Worm (Caenorhabditis elegans): ENCODE data around the gene W02G9.3.

W02G9.3 gene

DNA sequence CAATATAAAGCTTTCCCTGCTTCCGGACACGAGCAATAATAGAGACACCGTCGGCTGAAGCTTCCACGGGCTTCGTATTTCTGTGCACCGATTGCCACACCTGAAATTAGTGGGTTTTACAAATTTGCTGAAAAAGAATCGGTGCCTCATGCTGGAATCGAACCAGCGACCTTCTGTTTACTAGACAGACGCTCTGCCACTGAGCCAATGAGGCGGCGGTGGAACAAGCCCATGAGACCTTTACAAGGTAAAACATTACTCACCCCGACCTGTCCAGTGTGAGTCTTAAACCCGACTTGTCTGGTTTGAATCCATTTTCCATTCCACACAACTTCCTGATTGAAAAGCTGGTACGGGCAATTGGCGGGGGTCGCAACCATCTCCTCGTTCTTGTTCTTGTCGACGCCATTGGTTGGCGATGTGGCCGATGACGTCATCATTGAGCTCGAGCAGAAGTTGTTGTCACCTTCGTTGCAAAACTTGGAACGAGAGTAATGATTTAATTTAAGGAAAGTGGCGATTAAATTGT is 8.2 kb upstream of the W02G9.3 start, which contains the start of gene ndx-2 (continued):
- no peak for TF ChIP-seq tlf-1 (GFP tag; optimal IDR thresholded peaks at IDR 0.05)
- TF ChIP-seq ztf-22 (GFP tag; optimal IDR thresholded peaks at IDR 0.05): peak; percentile 35
- TF ChIP-seq Y53G8AR.9 (GFP tag; conservative IDR thresholded peaks at IDR 0.05): peak; percentile 61
- 0 out of 2 replicates have a peak, but pooled peaks have one; percentile 22 for TF ChIP-seq ceh-40 (GFP tag; IDR thresholded peaks at IDR 0.05)
- no peak for TF ChIP-seq hsf-1 (GFP tag; IDR thresholded peaks at IDR 0.05)
- no peak; the same call in 1 of the 2 replicates for TF ChIP-seq zfh-2 (GFP tag; conservative IDR thresholded peaks at IDR 0.05)
- TF ChIP-seq nfya-1 (tag; optimal IDR thresholded peaks at IDR 0.05; ENCODE audit: borderline replicate concordance, insufficient read depth): no peak
- TF ChIP-seq somi-1 (GFP tag; optimal IDR thresholded peaks at IDR 0.05): peak; percentile 1
- TF ChIP-seq bed-2 (GFP tag; IDR thresholded peaks at IDR 0.05): no peak
- TF ChIP-seq hlh-26 (GFP tag; conservative IDR thresholded peaks at IDR 0.05): no peak
- peak; percentile 68 for TF ChIP-seq mcd-1 (GFP tag; IDR thresholded peaks at IDR 0.05)
- no peak for TF ChIP-seq chd-7 (tag; optimal IDR thresholded peaks at IDR 0.05)
- TF ChIP-seq mxl-1 (tag; optimal IDR thresholded peaks at IDR 0.05): peak; percentile 84
- peak; percentile 55 for TF ChIP-seq attf-5 (GFP tag; optimal IDR thresholded peaks at IDR 0.05)
- peak; percentile 60; the same call in 1 of the 2 replicates for TF ChIP-seq attf-6 (GFP tag; IDR thresholded peaks at IDR 0.05)
- TF ChIP-seq dpff-1 (tag; optimal IDR thresholded peaks at IDR 0.05): no peak
- TF ChIP-seq lin-35 (GFP tag; optimal IDR thresholded peaks at IDR 0.05): peak in 1 of 3 experiments; percentile 24
- 0 out of 2 replicates have a peak, but pooled peaks have one; percentile 28 for TF ChIP-seq ceh-100 (GFP tag; IDR thresholded peaks at IDR 0.05)
- TF ChIP-seq F57A8.1 (GFP tag; optimal IDR thresholded peaks at IDR 0.05): peak; percentile 89
- TF ChIP-seq hrde-1 (tag; optimal IDR thresholded peaks at IDR 0.05; ENCODE audit: borderline replicate concordance): peak; percentile 3
- peak; percentile 58 for TF ChIP-seq lin-54 (GFP tag; optimal IDR thresholded peaks at IDR 0.05)
- peak; percentile 72 for TF ChIP-seq athp-1 (tag; optimal IDR thresholded peaks at IDR 0.05)
- TF ChIP-seq nhr-27 (tag; optimal IDR thresholded peaks at IDR 0.05): no peak
- TF ChIP-seq nhr-179 (tag; optimal IDR thresholded peaks at IDR 0.05): no peak
- TF ChIP-seq zim-3 (tag; optimal IDR thresholded peaks at IDR 0.05): no peak
- peak; percentile 17 for TF ChIP-seq ztf-26 (tag; optimal IDR thresholded peaks at IDR 0.05)
- TF ChIP-seq dox-1 (GFP tag; IDR thresholded peaks at IDR 0.05): peak; percentile 78
- TF ChIP-seq Y56A3A.18 (GFP tag; IDR thresholded peaks at IDR 0.05): 0 out of 2 replicates have a peak, but pooled peaks have one; percentile 49
- no peak for TF ChIP-seq cebp-2 (GFP tag; IDR thresholded peaks at IDR 0.05)
- TF ChIP-seq F33H1.4 (GFP tag; IDR thresholded peaks at IDR 0.05): peak; percentile 45
- TF ChIP-seq sptf-2 (GFP tag; optimal IDR thresholded peaks at IDR 0.05): peak; percentile 86
- no peak for TF ChIP-seq F37B4.10 (GFP tag; IDR thresholded peaks at IDR 0.05)
- TF ChIP-seq lin-40 (tag; optimal IDR thresholded peaks at IDR 0.05): no peak
- no peak for TF ChIP-seq ama-1 (optimal IDR thresholded peaks at IDR 0.05)
- peak in 1 of 2 experiments; percentile 83 for TF ChIP-seq ama-1 (GFP tag; optimal IDR thresholded peaks at IDR 0.05)
- TF ChIP-seq madf-6 (GFP tag; IDR thresholded peaks at IDR 0.05): peak; percentile 66
- peak; percentile 80 for TF ChIP-seq nhr-90 (tag; optimal IDR thresholded peaks at IDR 0.05)
- no peak for TF ChIP-seq attf-3 (GFP tag; conservative IDR thresholded peaks at IDR 0.05)
- no peak for TF ChIP-seq ztf-6 (GFP tag; IDR thresholded peaks at IDR 0.05)
- no peak for TF ChIP-seq C06A6.2 (GFP tag; conservative IDR thresholded peaks at IDR 0.05)
- TF ChIP-seq B0261.1 (tag; optimal IDR thresholded peaks at IDR 0.05): peak; percentile 76
- TF ChIP-seq hmg-1.2 (GFP tag; IDR thresholded peaks at IDR 0.05): peak; percentile 61
- TF ChIP-seq rpc-1 (optimal IDR thresholded peaks at IDR 0.05): peak; percentile 66
- peak; percentile 81 for TF ChIP-seq rpc-1 (tag; optimal IDR thresholded peaks at IDR 0.05)
- no peak for TF ChIP-seq F39B2.1 (GFP tag; IDR thresholded peaks at IDR 0.05)
- peak; percentile 21 for TF ChIP-seq madf-10 (tag; optimal IDR thresholded peaks at IDR 0.05)
- TF ChIP-seq ztf-28 (GFP tag; IDR thresholded peaks at IDR 0.05): no peak
- peak; percentile 94 for TF ChIP-seq tbp1 (GFP tag; optimal IDR thresholded peaks at IDR 0.05)
- no peak for TF ChIP-seq let-607 (tag; optimal IDR thresholded peaks at IDR 0.05)
